Worm (Caenorhabditis elegans): ENCODE measurements around the gene srb-1.

- TF ChIP-seq nhr-11 (tag; optimal IDR thresholded peaks at IDR 0.05) (no peak), elt-2 (tag; optimal IDR thresholded peaks at IDR 0.05) (peak; percentile 65), sox-2 (GFP tag; IDR thresholded peaks at IDR 0.05) (no peak), F13H6.1 (tag; optimal IDR thresholded peaks at IDR 0.05) (no peak), ztf-16 (tag; optimal IDR thresholded peaks at IDR 0.05) (no peak), fkh-10 (GFP tag; optimal IDR thresholded peaks at IDR 0.05) (no peak), dmd-4 (tag; optimal IDR thresholded peaks at IDR 0.05; ENCODE audit: borderline replicate concordance) (no peak), elt-4 (tag; optimal IDR thresholded peaks at IDR 0.05) (no peak), tbx-2 (tag; optimal IDR thresholded peaks at IDR 0.05) (no peak)
Measured at ce11 chrII:5141945-5142514, 28.8 kb downstream of the srb-1 start, which contains the start of gene nas-29.
